Worm (Caenorhabditis elegans): ENCODE measurements around the gene srt-14.

- TF ChIP-seq ztf-11 (tag; optimal IDR thresholded peaks at IDR 0.05) (no peak), ceh-82 (tag; optimal IDR thresholded peaks at IDR 0.05) (no peak), snpc-4 (tag; optimal IDR thresholded peaks at IDR 0.05) (no peak), mdl-1 (tag; optimal IDR thresholded peaks at IDR 0.05) (no peak), fkh-2 (tag; optimal IDR thresholded peaks at IDR 0.05) (no peak), ZK546.5 (tag; optimal IDR thresholded peaks at IDR 0.05) (no peak), lin-39 (tag; optimal IDR thresholded peaks at IDR 0.05) (no peak), unc-62 (GFP tag; optimal IDR thresholded peaks at IDR 0.05) (no peak), egl-5 (tag; optimal IDR thresholded peaks at IDR 0.05) (no peak), pqm-1 (tag; optimal IDR thresholded peaks at IDR 0.05) (no peak)
These were observed 8.1 kb upstream of the srt-14 start, which contains the start of gene srt-35 for ce11 chrV:4264516-4264915.
